Worm (Caenorhabditis elegans): ENCODE results near the gene lect-2.

Gene lect-2

DNA sequence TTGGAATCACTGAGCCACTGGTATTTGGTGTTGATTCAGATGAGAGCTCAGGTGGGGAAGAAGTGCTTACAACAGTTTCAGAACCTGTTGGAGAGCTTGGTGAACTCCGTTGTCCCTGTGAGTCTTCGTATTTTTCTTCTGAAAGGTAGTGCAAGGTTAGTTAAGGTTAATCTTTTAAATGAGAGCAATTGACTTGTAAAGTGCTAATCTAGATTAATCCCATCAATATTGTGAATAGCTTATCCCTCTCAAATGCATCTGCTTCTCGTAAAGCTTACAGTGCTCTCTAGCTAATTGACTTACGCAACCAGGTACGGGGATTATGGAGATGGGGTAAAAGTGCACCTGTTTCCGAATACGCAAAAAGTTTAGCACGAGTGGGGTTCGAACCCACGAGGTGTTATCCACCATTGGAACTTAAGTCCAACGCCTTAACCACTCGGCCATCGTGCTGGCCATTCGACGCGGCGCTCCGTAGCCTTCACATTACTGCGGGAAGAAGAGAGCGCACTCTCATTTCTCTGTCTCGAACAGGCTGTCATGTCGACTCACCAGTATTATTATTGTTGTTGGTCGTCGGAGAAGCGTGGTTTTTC lies 17.9 kb upstream of the lect-2 start (continued):
- TF ChIP-seq lsl-1 (GFP tag; optimal IDR thresholded peaks at IDR 0.05) (no peak), Y53G8AR.9 (GFP tag; conservative IDR thresholded peaks at IDR 0.05) (0 out of 2 replicates have a peak, but pooled peaks have one; percentile 57), egl-18 (GFP tag; IDR thresholded peaks at IDR 0.05) (no peak), tbp1 (GFP tag; optimal IDR thresholded peaks at IDR 0.05) (peak; percentile 95), D2030.7 (GFP tag; IDR thresholded peaks at IDR 0.05) (no peak), ekl-4 (GFP tag; IDR thresholded peaks at IDR 0.05) (0 out of 2 replicates have a peak, but pooled peaks have one; percentile 11), nhr-179 (tag; optimal IDR thresholded peaks at IDR 0.05) (no peak), bed-1 (GFP tag; IDR thresholded peaks at IDR 0.05) (no peak), zim-3 (tag; optimal IDR thresholded peaks at IDR 0.05) (peak; percentile 54), C06A6.2 (GFP tag; conservative IDR thresholded peaks at IDR 0.05) (no peak), cebp-1 (GFP tag; IDR thresholded peaks at IDR 0.05) (no peak), cebp-1 (tag; optimal IDR thresholded peaks at IDR 0.05) (no peak), nfya-2 (GFP tag; IDR thresholded peaks at IDR 0.05) (no peak), T26A5.8 (tag; optimal IDR thresholded peaks at IDR 0.05) (no peak), attf-5 (GFP tag; optimal IDR thresholded peaks at IDR 0.05) (peak; percentile 35), F55B11.4 (tag; optimal IDR thresholded peaks at IDR 0.05; ENCODE audit: borderline replicate concordance, insufficient read depth) (no peak), cebp-2 (GFP tag; IDR thresholded peaks at IDR 0.05) (no peak), fkh-3 (tag; optimal IDR thresholded peaks at IDR 0.05) (peak; percentile 10), hsf-1 (GFP tag; IDR thresholded peaks at IDR 0.05) (no peak), hlh-12 (tag; optimal IDR thresholded peaks at IDR 0.05) (no peak), ceh-27 (GFP tag; optimal IDR thresholded peaks at IDR 0.05) (peak; percentile 75), snpc-1.1 (tag; optimal IDR thresholded peaks at IDR 0.05; ENCODE audit: insufficient read depth) (no peak), madf-3 (GFP tag; IDR thresholded peaks at IDR 0.05) (0 out of 2 replicates have a peak, but pooled peaks have one; percentile 55), lin-26 (GFP tag; IDR thresholded peaks at IDR 0.05) (peak; percentile 86), dpff-1 (tag; optimal IDR thresholded peaks at IDR 0.05) (no peak), lin-54 (GFP tag; optimal IDR thresholded peaks at IDR 0.05) (no peak), egl-44 (GFP tag; IDR thresholded peaks at IDR 0.05) (0 out of 2 replicates have a peak, but pooled peaks have one; percentile 40), F22D6.2 (tag; optimal IDR thresholded peaks at IDR 0.05) (no peak), ceh-79 (tag; optimal IDR thresholded peaks at IDR 0.05) (no peak), F23B12.7 (tag; optimal IDR thresholded peaks at IDR 0.05; ENCODE audit: insufficient read depth) (no peak), unc-130 (GFP tag; optimal IDR thresholded peaks at IDR 0.05) (no peak), atf-7 (tag; optimal IDR thresholded peaks at IDR 0.05) (peak; percentile 6), nhr-27 (tag; optimal IDR thresholded peaks at IDR 0.05) (no peak), ceh-91 (GFP tag; IDR thresholded peaks at IDR 0.05) (no peak), efl-1 (GFP tag; optimal IDR thresholded peaks at IDR 0.05) (no peak), rpc-1 (optimal IDR thresholded peaks at IDR 0.05) (peak; percentile 64), rpc-1 (tag; optimal IDR thresholded peaks at IDR 0.05) (peak; percentile 81), gei-17 (GFP tag; optimal IDR thresholded peaks at IDR 0.05) (no peak), tbx-9 (tag; optimal IDR thresholded peaks at IDR 0.05; ENCODE audit: borderline replicate concordance) (no peak)

DNA sequence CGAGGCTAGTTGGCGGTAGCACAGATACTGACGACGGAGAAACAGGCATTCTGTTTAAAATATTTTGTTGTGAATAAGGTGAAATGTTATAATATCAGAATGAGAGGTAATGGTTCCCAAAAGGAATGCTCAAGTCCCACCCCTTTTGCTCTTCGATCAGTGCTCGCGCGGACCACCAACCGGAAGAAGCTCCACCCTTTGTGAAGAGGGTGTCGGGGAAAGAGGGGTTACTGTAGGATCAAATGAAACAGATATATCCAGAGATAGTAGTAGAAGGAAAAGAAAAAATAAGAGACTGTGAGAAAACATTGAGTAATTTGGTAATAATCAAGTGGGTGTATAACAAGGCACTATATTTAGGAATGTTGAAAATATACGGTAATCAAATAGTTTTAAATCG lies 16.4 kb upstream of the lect-2 start, which contains the start of the genes dmd-5 and F10C1.1:
Gene dmd-5 (minus strand): TSS at position 101 of the 400 bp plus-strand sequence.
Gene F10C1.1 (plus strand): TSS at position 110 of the 400 bp plus-strand sequence.
- no peak for TF ChIP-seq F22D6.2 (tag; optimal IDR thresholded peaks at IDR 0.05)
- TF ChIP-seq unc-130 (GFP tag; optimal IDR thresholded peaks at IDR 0.05): no peak
- no peak for TF ChIP-seq snpc-1.3 (tag; optimal IDR thresholded peaks at IDR 0.05; ENCODE audit: insufficient read depth)
- no peak for TF ChIP-seq zim-3 (tag; optimal IDR thresholded peaks at IDR 0.05)
- TF ChIP-seq rpc-1 (optimal IDR thresholded peaks at IDR 0.05): no peak
- no peak for TF ChIP-seq rpc-1 (tag; optimal IDR thresholded peaks at IDR 0.05)
- TF ChIP-seq ztf-6 (GFP tag; IDR thresholded peaks at IDR 0.05): no peak
- no peak for TF ChIP-seq ZK185.1 (tag; optimal IDR thresholded peaks at IDR 0.05; ENCODE audit: poor library complexity, severe bottlenecking)
- TF ChIP-seq ceh-27 (GFP tag; optimal IDR thresholded peaks at IDR 0.05): no peak
- no peak for TF ChIP-seq pha-4 (tag; optimal IDR thresholded peaks at IDR 0.05)
- no peak for TF ChIP-seq B0019.2 (GFP tag; conservative IDR thresholded peaks at IDR 0.05)
- TF ChIP-seq pbrm-1 (GFP tag; IDR thresholded peaks at IDR 0.05): no peak
- TF ChIP-seq ceh-91 (GFP tag; IDR thresholded peaks at IDR 0.05): no peak
